Worm (Caenorhabditis elegans) whole organism, late embryonic: Measurements from ENCODE around the gene F59A6.11.

Source experiments
- F13H6.1 ChIP-seq: sonication (generic microtip); optimal IDR thresholded peaks from 2 replicates; lab custom pipeline; 2016; ENCODE audit warnings: missing genetic modification characterization, missing compliant biosample characterization
- K02D7.2 ChIP-seq: sonication (generic microtip); optimal IDR thresholded peaks from 2 replicates; lab custom pipeline; 2017; ENCODE audit warnings: mild to moderate bottlenecking, missing genetic modification characterization, missing compliant biosample characterization
- Y22D7AL.16 ChIP-seq: sonication (generic microtip); optimal IDR thresholded peaks from 2 replicates; lab custom pipeline; 2016; ENCODE audit warnings: missing genetic modification characterization, missing compliant biosample characterization
- ahr-1 ChIP-seq: sonication (generic microtip); optimal IDR thresholded peaks from 2 replicates; lab custom pipeline; 2016; ENCODE audit warnings: missing genetic modification characterization, missing compliant biosample characterization
- ceh-18 ChIP-seq: sonication (generic microtip); optimal IDR thresholded peaks from 2 replicates; lab custom pipeline; 2016; ENCODE audit warnings: missing genetic modification characterization, missing compliant biosample characterization
- ceh-2 ChIP-seq: sonication (generic microtip); optimal IDR thresholded peaks from 2 replicates; lab custom pipeline; 2016; ENCODE audit warnings: missing genotype, missing genetic modification characterization, missing compliant biosample characterization
- ceh-24 ChIP-seq: sonication (generic microtip); optimal IDR thresholded peaks from 2 replicates; lab custom pipeline; 2016; ENCODE audit warnings: mild to moderate bottlenecking, missing genetic modification characterization, missing compliant biosample characterization
- ceh-30 ChIP-seq: fragments of 150-350 bp; optimal IDR thresholded peaks from 2 replicates; lab custom pipeline; 2014; ENCODE audit warnings: missing biosample characterization, missing genetic modification characterization
- ceh-31 ChIP-seq: sonication (generic microtip); optimal IDR thresholded peaks from 2 replicates; lab custom pipeline; 2016; ENCODE audit warnings: missing genetic modification characterization, missing compliant biosample characterization
- ceh-34 ChIP-seq: sonication (generic microtip); optimal IDR thresholded peaks from 2 replicates; lab custom pipeline; 2016; ENCODE audit warnings: mild to moderate bottlenecking, missing genetic modification characterization, missing compliant biosample characterization
- ceh-48 ChIP-seq: sonication (generic microtip); optimal IDR thresholded peaks from 2 replicates; lab custom pipeline; 2016; ENCODE audit warnings: missing genetic modification characterization, inconsistent platforms, missing compliant biosample characterization
- ceh-6 ChIP-seq: fragments of 200-800 bp; sonication (Bioruptor generic); optimal IDR thresholded peaks from 2 replicates; lab custom pipeline; 2018; ENCODE audit warnings: mild to moderate bottlenecking, missing genetic modification characterization, missing compliant biosample characterization
- ceh-9 ChIP-seq: sonication (generic microtip); optimal IDR thresholded peaks from 2 replicates; lab custom pipeline; 2016; ENCODE audit warnings: mild to moderate bottlenecking, missing genetic modification characterization, inconsistent platforms, missing compliant biosample characterization
- dmd-4 ChIP-seq: sonication (generic microtip); optimal IDR thresholded peaks from 2 replicates; lab custom pipeline; 2016; ENCODE audit warnings: borderline replicate concordance, missing genetic modification characterization, missing compliant biosample characterization
- dve-1 ChIP-seq: sonication (generic microtip); optimal IDR thresholded peaks from 2 replicates; lab custom pipeline; 2017; ENCODE audit warnings: antibody characterized with exemption, mild to moderate bottlenecking, missing genetic modification characterization, missing compliant biosample characterization
- elt-2 ChIP-seq: sonication (generic microtip); optimal IDR thresholded peaks from 2 replicates; lab custom pipeline; 2016; ENCODE audit warnings: missing genetic modification reagents, missing genetic modification characterization, missing compliant biosample characterization
- elt-4 ChIP-seq: sonication (generic microtip); optimal IDR thresholded peaks from 2 replicates; lab custom pipeline; 2016; ENCODE audit warnings: missing genetic modification characterization, missing compliant biosample characterization
- ets-4 ChIP-seq: sonication (generic microtip); optimal IDR thresholded peaks from 2 replicates; lab custom pipeline; 2016; ENCODE audit warnings: missing genetic modification characterization, missing compliant biosample characterization
- eyg-1 ChIP-seq: sonication (generic microtip); optimal IDR thresholded peaks from 2 replicates; lab custom pipeline; 2016; ENCODE audit warnings: missing genotype, missing genetic modification characterization, missing compliant biosample characterization
- fax-1 ChIP-seq: sonication (generic microtip); optimal IDR thresholded peaks from 2 replicates; lab custom pipeline; 2016; ENCODE audit warnings: missing genotype, missing genetic modification characterization, missing compliant biosample characterization
- fkh-6 ChIP-seq: sonication (generic microtip); optimal IDR thresholded peaks from 2 replicates; lab custom pipeline; 2016; ENCODE audit warnings: missing genetic modification characterization, missing compliant biosample characterization
- gmeb-2 ChIP-seq: sonication (generic microtip); optimal IDR thresholded peaks from 2 replicates; lab custom pipeline; 2016; ENCODE audit warnings: missing genetic modification characterization, inconsistent platforms, missing compliant biosample characterization
- hlh-13 ChIP-seq: fragments of 200-800 bp; sonication (Bioruptor generic); optimal IDR thresholded peaks from 2 replicates; lab custom pipeline; 2018; ENCODE audit warnings: mild to moderate bottlenecking, missing genetic modification characterization, missing compliant biosample characterization
- hlh-15 ChIP-seq: sonication (generic microtip); optimal IDR thresholded peaks from 2 replicates; lab custom pipeline; 2016; ENCODE audit warnings: missing genetic modification characterization, missing compliant biosample characterization
- lin-11 ChIP-seq: fragments of 200-800 bp; sonication (Bioruptor generic); optimal IDR thresholded peaks from 2 replicates; lab custom pipeline; 2018; ENCODE audit warnings: mild to moderate bottlenecking, missing genetic modification characterization, missing compliant biosample characterization
- mec-3 ChIP-seq: sonication (generic microtip); optimal IDR thresholded peaks from 2 replicates; lab custom pipeline; 2016; ENCODE audit warnings: borderline replicate concordance, missing genetic modification characterization, missing compliant biosample characterization
- nfya-1 ChIP-seq: sonication (generic microtip); optimal IDR thresholded peaks from 2 replicates; lab custom pipeline; 2017; ENCODE audit warnings: missing genetic modification characterization, mild to moderate bottlenecking, missing compliant biosample characterization, antibody characterized with exemption, moderate library complexity
- nhr-11 ChIP-seq: fragments of 150-350 bp; optimal IDR thresholded peaks from 2 replicates; lab custom pipeline; 2014; ENCODE audit warnings: missing biosample characterization, missing genetic modification characterization
- nhr-232 ChIP-seq: sonication (generic microtip); optimal IDR thresholded peaks from 2 replicates; lab custom pipeline; 2016; ENCODE audit warnings: missing genetic modification characterization, missing compliant biosample characterization
- npax-4 ChIP-seq: sonication (generic microtip); optimal IDR thresholded peaks from 2 replicates; lab custom pipeline; 2016; ENCODE audit warnings: missing genetic modification characterization, missing compliant biosample characterization
- odd-2 ChIP-seq: sonication (generic microtip); optimal IDR thresholded peaks from 2 replicates; lab custom pipeline; 2017; ENCODE audit warnings: antibody characterized with exemption, mild to moderate bottlenecking, missing genetic modification characterization, missing compliant biosample characterization
- pha-2 ChIP-seq: sonication (generic microtip); optimal IDR thresholded peaks from 2 replicates; lab custom pipeline; 2017; ENCODE audit warnings: mild to moderate bottlenecking, missing genetic modification characterization, missing compliant biosample characterization
- pha-4 ChIP-seq: fragments of 150-350 bp; optimal IDR thresholded peaks from 2 replicates; lab custom pipeline; 2018; ENCODE audit warnings: missing biosample characterization, missing genetic modification reagents, missing genetic modification characterization
- pqm-1 ChIP-seq: sonication (generic microtip); optimal IDR thresholded peaks from 2 replicates; lab custom pipeline; 2016; ENCODE audit warnings: missing genetic modification characterization, missing compliant biosample characterization
- pros-1 ChIP-seq: fragments of 150-350 bp; optimal IDR thresholded peaks from 2 replicates; lab custom pipeline; 2014; ENCODE audit warnings: missing biosample characterization, missing genetic modification reagents, missing genetic modification characterization
- ref-2 ChIP-seq: sonication (generic microtip); optimal IDR thresholded peaks from 2 replicates; lab custom pipeline; 2016; ENCODE audit warnings: missing genetic modification characterization, missing compliant biosample characterization
- rnt-1 ChIP-seq: sonication (generic microtip); optimal IDR thresholded peaks from 2 replicates; lab custom pipeline; 2016; ENCODE audit warnings: missing genetic modification characterization, missing compliant biosample characterization
- sdc-2 ChIP-seq: sonication (generic microtip); optimal IDR thresholded peaks from 2 replicates; lab custom pipeline; 2016; ENCODE audit warnings: missing genotype, missing genetic modification characterization, missing compliant biosample characterization
- tbx-2 ChIP-seq: sonication (generic microtip); optimal IDR thresholded peaks from 2 replicates; lab custom pipeline; 2016; ENCODE audit warnings: missing genetic modification characterization, missing compliant biosample characterization
- tbx-7 ChIP-seq: sonication (generic microtip); optimal IDR thresholded peaks from 2 replicates; lab custom pipeline; 2016; ENCODE audit warnings: missing genotype, missing genetic modification characterization, missing compliant biosample characterization
- unc-3 ChIP-seq, 2 experiments: fragments of 200-800 bp in 1 of 2; sonication (Bioruptor generic) in 1 of 2; sonication (generic microtip) in 1 of 2; conservative IDR thresholded peaks in 1 of 2; optimal IDR thresholded peaks in 1 of 2; 2 replicates each; pipeline versions ENCODE4 v1.3.6 to Lab custom; 2016 to 2022; ENCODE audit warnings: missing compliant biosample characterization in 2 of 2, missing genetic modification characterization in 2 of 2, missing genetic modification reagents in 1 of 2
- unc-42 ChIP-seq: sonication (generic microtip); optimal IDR thresholded peaks from 2 replicates; lab custom pipeline; 2016; ENCODE audit warnings: missing genotype, missing genetic modification characterization, missing compliant biosample characterization
- unc-55 ChIP-seq: sonication (generic microtip); optimal IDR thresholded peaks from 2 replicates; lab custom pipeline; 2017; ENCODE audit warnings: missing biosample characterization, missing genetic modification reagents, missing genetic modification characterization
- unc-86 ChIP-seq: sonication (generic microtip); optimal IDR thresholded peaks from 2 replicates; lab custom pipeline; 2016; ENCODE audit warnings: missing genetic modification characterization, missing compliant biosample characterization
- zip-5 ChIP-seq: sonication (generic microtip); optimal IDR thresholded peaks from 2 replicates; lab custom pipeline; 2016; ENCODE audit warnings: missing genetic modification characterization, missing compliant biosample characterization

Gene F59A6.11

DNA sequence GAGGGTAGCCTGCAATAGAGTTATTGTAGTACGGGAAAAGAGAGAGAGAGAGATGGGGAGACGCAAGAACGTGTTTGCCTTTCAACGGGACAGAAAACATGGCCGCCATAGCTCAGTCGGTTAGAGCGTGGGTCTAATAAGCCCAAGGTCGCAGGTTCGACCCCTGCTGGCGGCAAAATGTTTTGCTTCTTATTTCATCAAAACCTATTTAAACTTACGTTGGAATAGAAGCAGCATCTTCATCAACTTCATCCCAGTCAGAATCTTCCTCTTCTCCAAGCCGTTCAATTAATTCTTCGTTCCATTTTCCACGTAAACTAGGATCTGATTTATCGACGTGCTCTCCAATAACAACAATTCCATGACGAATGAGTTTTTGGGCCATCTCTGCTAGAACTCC lies 34.1 kb upstream of the F59A6.11 start (continued):
- peak; percentile 83 for TF ChIP-seq dve-1 (tag; lab: Kevin White, UChicago)
- TF ChIP-seq tbx-7 (tag; lab: Kevin White, UChicago) = peak; percentile 7
- no peak for TF ChIP-seq nhr-11 (tag; lab: Kevin White, UChicago)
- TF ChIP-seq ceh-6 (GFP tag; lab: Kevin White, UChicago) = peak; percentile 90
- peak; percentile 73 for TF ChIP-seq pqm-1
- TF ChIP-seq ceh-34 (tag; lab: Kevin White, UChicago) = peak; percentile 91
- peak; percentile 76 for TF ChIP-seq ahr-1 (tag; lab: Kevin White, UChicago)
- TF ChIP-seq dmd-4 (tag; lab: Kevin White, UChicago) = peak; percentile 55
- peak; percentile 34 for TF ChIP-seq pros-1 (tag; lab: Kevin White, UChicago)
- peak; percentile 54 for TF ChIP-seq odd-2 (tag; lab: Kevin White, UChicago)
- peak; percentile 73 for TF ChIP-seq npax-4 (tag; lab: Kevin White, UChicago)
- TF ChIP-seq ets-4 (tag; lab: Kevin White, UChicago) = no peak
- TF ChIP-seq elt-2 = peak; percentile 100
- peak; percentile 80 for TF ChIP-seq hlh-15 (tag; lab: Kevin White, UChicago)
- peak; percentile 88 for TF ChIP-seq eyg-1 (tag; lab: Kevin White, UChicago)
- TF ChIP-seq fkh-6 (tag; lab: Kevin White, UChicago) = peak; percentile 84
- peak; percentile 58 for TF ChIP-seq rnt-1 (tag; lab: Kevin White, UChicago)
- TF ChIP-seq pha-4 (tag; lab: Kevin White, UChicago) = no peak
- TF ChIP-seq unc-86 (tag; lab: Kevin White, UChicago) = peak; percentile 89
- peak; percentile 78 for TF ChIP-seq nfya-1 (tag; lab: Kevin White, UChicago)
- TF ChIP-seq unc-3 (GFP tag; conservative IDR thresholded peaks at IDR 0.05; lab: Robert Waterston, UW) = peak; percentile 86
- peak; percentile 81 for TF ChIP-seq unc-3 (tag; optimal IDR thresholded peaks at IDR 0.05; lab: Kevin White, UChicago)
- TF ChIP-seq F13H6.1 = peak; percentile 86
- TF ChIP-seq lin-11 = peak; percentile 75

DNA sequence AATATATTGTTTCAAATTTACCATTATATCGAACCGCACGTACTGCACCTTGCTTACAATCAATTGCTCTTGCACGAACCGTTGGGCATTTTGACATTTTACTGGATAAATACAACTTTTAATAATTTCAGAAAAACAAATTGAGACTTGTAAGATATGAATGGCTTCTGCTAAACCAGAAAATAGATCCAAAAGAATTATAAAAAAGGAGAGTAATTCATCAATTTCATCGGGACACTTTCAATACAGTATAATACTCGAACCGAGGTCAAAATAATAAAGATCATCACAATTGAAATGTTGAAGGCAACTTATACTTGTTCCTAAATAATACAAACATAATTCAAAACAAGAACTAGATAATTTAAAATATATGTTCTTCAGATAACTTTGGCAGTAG lies 33.1 kb upstream of the F59A6.11 start, which contains the start of gene wdr-83:
Gene wdr-83, minus strand, starts transcription at position 101 of the 400 bp plus-strand sequence.
- TF ChIP-seq unc-55 (GFP tag; lab: Kevin White, UChicago) (no peak), tbx-2 (tag; lab: Kevin White, UChicago) (no peak), gmeb-2 (tag; lab: Kevin White, UChicago) (no peak), ceh-31 (tag; lab: Kevin White, UChicago) (no peak), unc-42 (tag; lab: Kevin White, UChicago) (no peak), nfya-1 (tag; lab: Kevin White, UChicago) (no peak), pros-1 (tag; lab: Kevin White, UChicago) (no peak), dmd-4 (tag; lab: Kevin White, UChicago) (no peak), nhr-232 (tag; lab: Kevin White, UChicago) (no peak), ceh-30 (tag; lab: Kevin White, UChicago) (no peak), sdc-2 (tag; lab: Kevin White, UChicago) (no peak), zip-5 (tag; lab: Kevin White, UChicago) (no peak)

DNA sequence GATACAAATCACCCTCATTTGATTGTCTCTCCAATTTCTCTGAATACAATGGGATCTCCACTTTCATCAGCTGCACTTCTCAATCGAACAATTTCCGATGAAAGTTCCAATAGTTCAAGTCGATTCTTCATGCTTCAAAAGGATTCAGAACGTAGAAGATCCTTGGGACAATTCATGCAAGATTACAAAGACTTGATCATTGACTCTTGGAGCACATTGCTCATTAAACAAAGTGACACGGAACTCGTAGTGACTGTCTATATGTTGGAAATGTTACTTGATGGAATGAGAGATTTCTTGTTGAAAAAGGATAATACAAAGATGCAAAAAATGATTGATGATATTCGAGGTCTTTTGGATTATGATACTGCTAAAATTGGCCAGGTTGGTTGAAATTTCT lies 29.4 kb upstream of the F59A6.11 start:
- TF ChIP-seq ceh-24 = no peak
- no peak for TF ChIP-seq pros-1 (tag; lab: Kevin White, UChicago)
- TF ChIP-seq elt-4 (tag; lab: Kevin White, UChicago) = no peak
- no peak for TF ChIP-seq ahr-1 (tag; lab: Kevin White, UChicago)
- no peak for TF ChIP-seq odd-2 (tag; lab: Kevin White, UChicago)
- TF ChIP-seq ceh-48 (tag; lab: Kevin White, UChicago) = no peak
- TF ChIP-seq hlh-13 (GFP tag; lab: Kevin White, UChicago) = no peak
- no peak for TF ChIP-seq tbx-7 (tag; lab: Kevin White, UChicago)
- TF ChIP-seq ceh-6 (GFP tag; lab: Kevin White, UChicago) = no peak
- TF ChIP-seq K02D7.2 = no peak
- TF ChIP-seq ceh-2 (tag; lab: Kevin White, UChicago) = no peak
- no peak for TF ChIP-seq Y22D7AL.16
- no peak for TF ChIP-seq pha-2
- no peak for TF ChIP-seq fax-1 (tag; lab: Kevin White, UChicago)
- no peak for TF ChIP-seq ceh-18 (tag; lab: Kevin White, UChicago)
- TF ChIP-seq mec-3 (tag; lab: Kevin White, UChicago) = no peak
- TF ChIP-seq pqm-1 = no peak
- TF ChIP-seq ceh-9 (tag; lab: Kevin White, UChicago) = no peak
- no peak for TF ChIP-seq dmd-4 (tag; lab: Kevin White, UChicago)
- TF ChIP-seq ref-2 (tag; lab: Kevin White, UChicago) = no peak
